Fruit fly (Drosophila melanogaster) whole organism, embryonic: ENCODE results near the gene CG4593.

Experiments
- Atf6 ChIP-seq: fragments of 200-800 bp; sonication (Bioruptor generic); IDR thresholded peaks from 2 replicates; pipeline ENCODE4 v1.3.6; 2022; ENCODE audit warnings: missing biosample characterization, missing genetic modification characterization
- Awh ChIP-seq: fragments of 200-800 bp; sonication (Bioruptor generic); IDR thresholded peaks from 2 replicates; pipeline ENCODE4, ENCODE4 v1.3.6; 2022; ENCODE audit warnings: missing biosample characterization, missing genetic modification characterization
- CG10274 ChIP-seq: fragments of 200-800 bp; sonication (Bioruptor generic); optimal IDR thresholded peaks from 3 replicates; lab custom pipeline; 2017; ENCODE audit warnings: missing biosample characterization, mild to moderate bottlenecking, missing genetic modification characterization
- CG10543 ChIP-seq: fragments of 200-800 bp; sonication (Bioruptor generic); optimal IDR thresholded peaks from 3 replicates; lab custom pipeline; 2017; ENCODE audit warnings: missing biosample characterization, mild to moderate bottlenecking, missing genetic modification characterization, moderate library complexity
- CG12155 ChIP-seq: fragments of 200-800 bp; sonication (Bioruptor generic); optimal IDR thresholded peaks from 3 replicates; lab custom pipeline; 2016; ENCODE audit warnings: missing biosample characterization, missing genetic modification characterization
- CG13775 ChIP-seq: fragments of 200-800 bp; sonication (Bioruptor generic); optimal IDR thresholded peaks from 3 replicates; lab custom pipeline; 2017; ENCODE audit warnings: missing biosample characterization, mild to moderate bottlenecking, missing genetic modification characterization
- CG15479 ChIP-seq: fragments of 200-800 bp; sonication (Bioruptor generic); optimal IDR thresholded peaks from 3 replicates; lab custom pipeline; 2019; ENCODE audit warnings: missing biosample characterization, mild to moderate bottlenecking, missing genetic modification characterization, moderate library complexity
- CG1602 ChIP-seq: fragments of 200-800 bp; sonication (Bioruptor generic); optimal IDR thresholded peaks from 3 replicates; lab custom pipeline; 2016; ENCODE audit warnings: missing biosample characterization, missing genetic modification characterization
- CG1647 ChIP-seq: fragments of 200-800 bp; sonication (Bioruptor generic); optimal IDR thresholded peaks from 3 replicates; lab custom pipeline; 2016; ENCODE audit warnings: missing biosample characterization, missing genetic modification characterization
- CG17186 ChIP-seq: fragments of 200-800 bp; sonication (Bioruptor generic); optimal IDR thresholded peaks from 3 replicates; lab custom pipeline; 2017; ENCODE audit warnings: missing biosample characterization, missing genetic modification reagents, missing genetic modification characterization
- CG17361 ChIP-seq: fragments of 200-800 bp; sonication (Bioruptor generic); IDR thresholded peaks from 3 replicates; pipeline ENCODE4 v1.3.6; 2022; ENCODE audit warnings: missing biosample characterization, missing genetic modification characterization
- CG1832 ChIP-seq: fragments of 200-800 bp; sonication (Bioruptor generic); optimal IDR thresholded peaks from 2 replicates; lab custom pipeline; 2017; ENCODE audit warnings: missing biosample characterization, mild to moderate bottlenecking, missing genetic modification characterization, inconsistent platforms
- CG4730 ChIP-seq: fragments of 200-800 bp; sonication (Bioruptor generic); IDR thresholded peaks from 2 replicates; pipeline ENCODE4 v1.3.6; 2022; ENCODE audit warnings: missing biosample characterization, missing genetic modification characterization
- CG4854 ChIP-seq: fragments of 200-800 bp; sonication (Bioruptor generic); optimal IDR thresholded peaks from 2 replicates; lab custom pipeline; 2016; ENCODE audit warnings: missing biosample characterization, missing genetic modification characterization, inconsistent platforms
- CG6175 ChIP-seq: fragments of 200-800 bp; sonication (Bioruptor generic); IDR thresholded peaks from 3 replicates; pipeline ENCODE4 v1.3.6; 2022; ENCODE audit warnings: missing biosample characterization, missing genetic modification characterization
- CG6854 ChIP-seq: fragments of 200-800 bp; sonication (Bioruptor generic); optimal IDR thresholded peaks from 3 replicates; lab custom pipeline; 2017; ENCODE audit warnings: missing biosample characterization, mild to moderate bottlenecking, missing genetic modification characterization
- CG7786 ChIP-seq: fragments of 200-800 bp; sonication (Bioruptor generic); optimal IDR thresholded peaks from 2 replicates; lab custom pipeline; 2016; ENCODE audit warnings: missing biosample characterization, missing genetic modification characterization
- CG8089 ChIP-seq: fragments of 200-800 bp; sonication (Bioruptor generic); optimal IDR thresholded peaks from 3 replicates; lab custom pipeline; 2016; ENCODE audit warnings: missing biosample characterization, missing genetic modification characterization
- CG8924 ChIP-seq: fragments of 200-800 bp; optimal IDR thresholded peaks from 3 replicates; lab custom pipeline; 2019; ENCODE audit warnings: missing biosample characterization, mild to moderate bottlenecking, missing genetic modification characterization, moderate library complexity
- CG8944 ChIP-seq: fragments of 200-800 bp; sonication (Bioruptor generic); optimal IDR thresholded peaks from 3 replicates; lab custom pipeline; 2016; ENCODE audit warnings: missing biosample characterization, missing genetic modification characterization
- D19B ChIP-seq: fragments of 200-800 bp; sonication (Bioruptor generic); optimal IDR thresholded peaks from 2 replicates; lab custom pipeline; 2017; ENCODE audit warnings: missing biosample characterization, mild to moderate bottlenecking, missing genetic modification characterization
- Dip2 ChIP-seq: fragments of 200-800 bp; sonication (Bioruptor generic); IDR thresholded peaks from 2 replicates; pipeline ENCODE4 v1.3.6; 2022; ENCODE audit warnings: missing biosample characterization, missing genetic modification characterization
- Doc3 ChIP-seq: fragments of 200-800 bp; sonication (Bioruptor generic); IDR thresholded peaks from 3 replicates; pipeline ENCODE4 v1.3.6; 2022; ENCODE audit warnings: missing biosample characterization, missing genetic modification characterization; ENCODE audit not compliant: partially characterized antibody
- Eip74EF ChIP-seq, 2 experiments: fragments of 200-800 bp in 1 of 2; fragments of >200 bp in 1 of 2; sonication (Bioruptor generic) in 1 of 2; optimal IDR thresholded peaks; 2 replicates each; lab custom pipeline; 2017 to 2019; ENCODE audit warnings: missing biosample characterization in 2 of 2, missing genetic modification characterization in 2 of 2, mild to moderate bottlenecking in 1 of 2, moderate library complexity in 1 of 2
- HHEX ChIP-seq: fragments of 200-800 bp; sonication (Bioruptor generic); optimal IDR thresholded peaks from 3 replicates; lab custom pipeline; 2017; ENCODE audit warnings: missing biosample characterization, mild to moderate bottlenecking, missing genetic modification characterization, missing genetic modification reagents
- Hmr ChIP-seq: fragments of 200-800 bp; sonication (Bioruptor generic); optimal IDR thresholded peaks from 3 replicates; lab custom pipeline; 2017; ENCODE audit warnings: mild to moderate bottlenecking, missing biosample characterization, missing genetic modification reagents, missing genetic modification characterization
- Hr51 ChIP-seq, 2 experiments: fragments of 200-800 bp; sonication (Bioruptor generic); optimal IDR thresholded peaks; 2 replicates in 1 of 2; 3 replicates in 1 of 2; lab custom pipeline; 2016 to 2018; ENCODE audit warnings: missing biosample characterization in 2 of 2, missing genetic modification characterization in 2 of 2, mild to moderate bottlenecking in 1 of 2, moderate library complexity in 1 of 2
- Jarid2 ChIP-seq: fragments of 200-800 bp; sonication (Bioruptor generic); optimal IDR thresholded peaks from 3 replicates; lab custom pipeline; 2017; ENCODE audit warnings: mild to moderate bottlenecking, missing biosample characterization, missing genetic modification reagents, missing genetic modification characterization
- MESR4 ChIP-seq: fragments of 200-800 bp; sonication (Bioruptor generic); optimal IDR thresholded peaks from 2 replicates; lab custom pipeline; 2018; ENCODE audit warnings: missing biosample characterization, mild to moderate bottlenecking, missing genetic modification characterization, moderate library complexity
- Mes4 ChIP-seq: fragments of 200-800 bp; sonication (Bioruptor generic); optimal IDR thresholded peaks from 2 replicates; lab custom pipeline; 2016; ENCODE audit warnings: missing biosample characterization, missing genetic modification characterization
- Mrtf ChIP-seq: fragments of 200-800 bp; sonication (Bioruptor generic); IDR thresholded peaks from 3 replicates; pipeline ENCODE4 v1.3.6; 2022; ENCODE audit warnings: missing biosample characterization, missing genetic modification characterization
- Myb ChIP-seq: fragments of 200-800 bp; sonication (Bioruptor generic); optimal IDR thresholded peaks from 2 replicates; lab custom pipeline; 2016; ENCODE audit warnings: missing biosample characterization, missing genetic modification characterization
- Neu2 ChIP-seq: fragments of 200-800 bp; sonication (Bioruptor generic); optimal IDR thresholded peaks from 3 replicates; lab custom pipeline; 2016; ENCODE audit warnings: missing biosample characterization, missing genetic modification characterization, borderline replicate concordance
- Nf-YA ChIP-seq: fragments of 200-800 bp; sonication (Bioruptor generic); IDR thresholded peaks from 2 replicates; pipeline ENCODE4 v1.3.6; 2022; ENCODE audit warnings: missing biosample characterization, missing genetic modification characterization
- Ravus ChIP-seq: fragments of 200-800 bp; sonication (Bioruptor generic); IDR thresholded peaks from 2 replicates; pipeline ENCODE4 v1.3.6; 2022; ENCODE audit warnings: missing biosample characterization, missing genetic modification characterization
- bsh ChIP-seq, 2 experiments: fragments of 200-800 bp; sonication (Bioruptor generic); optimal IDR thresholded peaks; 2 replicates each; lab custom pipeline; 2017 to 2018; ENCODE audit warnings: mild to moderate bottlenecking in 2 of 2, missing biosample characterization in 2 of 2, missing genetic modification characterization in 2 of 2, moderate library complexity in 1 of 2
- chif ChIP-seq, 2 experiments: fragments of 200-800 bp; sonication (Bioruptor generic); optimal IDR thresholded peaks; 3 replicates each; lab custom pipeline; 2016; ENCODE audit warnings: missing biosample characterization in 2 of 2, missing genetic modification characterization in 2 of 2
- corto ChIP-seq: fragments of 200-800 bp; sonication (Bioruptor generic); optimal IDR thresholded peaks from 2 replicates; lab custom pipeline; 2016; ENCODE audit warnings: missing biosample characterization, mild to moderate bottlenecking, missing genetic modification characterization, moderate library complexity
- croc ChIP-seq: fragments of 200-800 bp; sonication (Bioruptor generic); conservative IDR thresholded peaks from 3 replicates; pipeline ENCODE4 v1.3.6; 2022; ENCODE audit warnings: missing biosample characterization, missing genetic modification characterization
- eyg ChIP-seq: fragments of 200-800 bp; sonication (Bioruptor generic); optimal IDR thresholded peaks from 3 replicates; lab custom pipeline; 2016; ENCODE audit warnings: missing biosample characterization, missing genetic modification characterization
- ftz-f1 ChIP-seq: fragments of 200-800 bp; sonication (Bioruptor generic); optimal IDR thresholded peaks from 2 replicates; lab custom pipeline; 2016; ENCODE audit warnings: missing biosample characterization, missing genetic modification characterization
- gsb ChIP-seq: fragments of 200-800 bp; sonication (Bioruptor generic); IDR thresholded peaks from 2 replicates; pipeline ENCODE4 v1.3.6; 2022; ENCODE audit warnings: missing biosample characterization, missing genetic modification characterization
- kay ChIP-seq: fragments of 200-800 bp; sonication (Bioruptor generic); optimal IDR thresholded peaks from 2 replicates; lab custom pipeline; 2016; ENCODE audit warnings: missing biosample characterization, missing genetic modification characterization
- maf-S ChIP-seq: fragments of 200-800 bp; sonication (Bioruptor generic); optimal IDR thresholded peaks from 2 replicates; lab custom pipeline; 2016; ENCODE audit warnings: missing biosample characterization, missing genetic modification characterization
- run ChIP-seq: fragments of 200-800 bp; sonication (Bioruptor generic); optimal IDR thresholded peaks from 3 replicates; lab custom pipeline; 2018; ENCODE audit warnings: missing biosample characterization, mild to moderate bottlenecking, missing genetic modification characterization
- scrt ChIP-seq: fragments of 200-800 bp; sonication (Bioruptor generic); optimal IDR thresholded peaks from 2 replicates; lab custom pipeline; 2018; ENCODE audit warnings: missing biosample characterization, mild to moderate bottlenecking, missing genetic modification characterization, moderate library complexity
- sens ChIP-seq: fragments of 200-800 bp; sonication (Bioruptor generic); peaks from one replicate; lab custom pipeline; 2016; ENCODE audit warnings: missing biosample characterization, missing genetic modification characterization
- seq ChIP-seq: fragments of 200-800 bp; sonication (Bioruptor generic); IDR thresholded peaks from 2 replicates; pipeline ENCODE4 v1.3.6; 2022; ENCODE audit warnings: missing biosample characterization, missing genetic modification characterization
- sob ChIP-seq: fragments of 200-800 bp; sonication (Bioruptor generic); IDR thresholded peaks from 2 replicates; pipeline ENCODE4 v1.3.6; 2022; ENCODE audit warnings: missing biosample characterization, missing genetic modification characterization
- tll ChIP-seq, 2 experiments: fragments of 200-800 bp in 1 of 2; fragments of >200 bp in 1 of 2; sonication (Bioruptor generic) in 1 of 2; optimal IDR thresholded peaks; 2 replicates each; lab custom pipeline; 2017 to 2019; ENCODE audit warnings: missing biosample characterization in 2 of 2, missing genetic modification characterization in 2 of 2, mild to moderate bottlenecking in 1 of 2, moderate library complexity in 1 of 2
- z ChIP-seq: fragments of 200-800 bp; sonication (Bioruptor generic); IDR thresholded peaks from 3 replicates; pipeline ENCODE4 v1.3.6; 2022; ENCODE audit warnings: missing biosample characterization, missing genetic modification characterization

Gene CG4593

dm6 chrX:6973340-6973739 lies 40.3 kb upstream of the CG4593 start, which contains the start of gene CG3040 (continued):
- TF ChIP-seq z (GFP tag; lab: Robert Waterston, UW) (no peak), CG8944 (GFP tag; lab: Kevin White, UChicago) (peak; percentile 1), Hmr (GFP tag; lab: Kevin White, UChicago) (peak; percentile 61), Doc3 (GFP tag; lab: Robert Waterston, UW) (no peak), CG7786 (GFP tag; lab: Kevin White, UChicago) (peak; percentile 4), corto (GFP tag; lab: Kevin White, UChicago) (no peak), CG4854 (GFP tag; lab: Kevin White, UChicago) (no peak), CG15479 (no peak), Ravus (GFP tag; lab: Robert Waterston, UW) (no peak), sens (GFP tag; lab: Kevin White, UChicago) (peak; percentile 46), Eip74EF (GFP tag; optimal IDR thresholded peaks at IDR 0.05; lab: Kevin White, UChicago) (no peak), Awh (GFP tag; lab: Robert Waterston, UW) (no peak), CG1602 (GFP tag; lab: Kevin White, UChicago) (peak; percentile 37), CG17186 (GFP tag; lab: Kevin White, UChicago) (no peak), CG6854 (GFP tag; lab: Kevin White, UChicago) (no peak), CG1647 (GFP tag; lab: Kevin White, UChicago) (no peak), CG10543 (no peak), gsb (no peak), CG12155 (GFP tag; lab: Kevin White, UChicago) (peak; percentile 44), chif (GFP tag; optimal IDR thresholded peaks at IDR 0.05; lab: Kevin White, UChicago) (peak in 1 of 2 experiments; percentile 23), Mes4 (GFP tag; lab: Kevin White, UChicago) (no peak), maf-S (GFP tag; lab: Kevin White, UChicago) (no peak), Nf-YA (GFP tag; lab: Robert Waterston, UW) (no peak), seq (GFP tag; lab: Robert Waterston, UW) (no peak), sob (0 out of 2 replicates have a peak, but pooled peaks have one; percentile 37), bsh (GFP tag; optimal IDR thresholded peaks at IDR 0.05; lab: Kevin White, UChicago) (peak in 1 of 2 experiments; percentile 36), croc (GFP tag; lab: Robert Waterston, UW) (no peak), CG8924 (tag; lab: Kevin White, UChicago) (peak; percentile 42), Dip2 (GFP tag; lab: Robert Waterston, UW) (no peak), CG10274 (GFP tag; lab: Kevin White, UChicago) (no peak), scrt (GFP tag; lab: Kevin White, UChicago) (no peak), Jarid2 (GFP tag; lab: Kevin White, UChicago) (no peak), kay (GFP tag; lab: Kevin White, UChicago) (no peak), CG8089 (no peak), CG4730 (GFP tag; lab: Robert Waterston, UW) (no peak), HHEX (GFP tag; lab: Kevin White, UChicago) (no peak), tll (GFP tag; optimal IDR thresholded peaks at IDR 0.05; lab: Kevin White, UChicago) (no peak), CG6175 (no peak), Myb (GFP tag; lab: Kevin White, UChicago) (peak; percentile 9), eyg (GFP tag; lab: Kevin White, UChicago) (no peak), Atf6 (no peak), CG17361 (GFP tag; lab: Robert Waterston, UW) (peak; percentile 48; the same call in 1 of the 3 replicates), D19B (no peak), MESR4 (GFP tag; lab: Kevin White, UChicago) (no peak), run (tag; lab: Kevin White, UChicago) (no peak), Neu2 (GFP tag; lab: Kevin White, UChicago) (no peak), CG1832 (no peak), Hr51 (GFP tag; optimal IDR thresholded peaks at IDR 0.05; lab: Kevin White, UChicago) (peak; percentile 2 to 39), Mrtf (no peak), ftz-f1 (GFP tag; lab: Kevin White, UChicago) (peak; percentile 49), CG13775 (GFP tag; lab: Kevin White, UChicago) (peak; percentile 22)
